Worm (Caenorhabditis elegans): ENCODE measurements around the gene F02A9.7.

Gene F02A9.7

ce11 chrIII:9103643-9104042 lies 28.2 kb upstream of the F02A9.7 start, which contains the start of gene dos-1:
TSS of gene dos-1 (plus strand) at chrIII:9103943.
- TF ChIP-seq ekl-4 (GFP tag; IDR thresholded peaks at IDR 0.05) = no peak
- no peak for TF ChIP-seq ztf-22 (GFP tag; optimal IDR thresholded peaks at IDR 0.05)
- TF ChIP-seq him-1 (tag; optimal IDR thresholded peaks at IDR 0.05) = no peak
- TF ChIP-seq F22D6.2 (tag; optimal IDR thresholded peaks at IDR 0.05) = no peak
- no peak for TF ChIP-seq unc-62 (GFP tag; optimal IDR thresholded peaks at IDR 0.05)
- no peak for TF ChIP-seq let-526 (GFP tag; IDR thresholded peaks at IDR 0.05)
- no peak for TF ChIP-seq nfyb-1 (GFP tag; IDR thresholded peaks at IDR 0.05)
- TF ChIP-seq hlh-12 (tag; optimal IDR thresholded peaks at IDR 0.05) = no peak
- TF ChIP-seq chd-7 (tag; optimal IDR thresholded peaks at IDR 0.05) = no peak
- TF ChIP-seq zfh-2 (GFP tag; conservative IDR thresholded peaks at IDR 0.05) = no peak
- TF ChIP-seq Y56A3A.18 (GFP tag; IDR thresholded peaks at IDR 0.05) = no peak
- TF ChIP-seq ztf-18 (tag; optimal IDR thresholded peaks at IDR 0.05) = no peak
- no peak for TF ChIP-seq sptf-2 (GFP tag; optimal IDR thresholded peaks at IDR 0.05)
- no peak for TF ChIP-seq B0261.1 (tag; optimal IDR thresholded peaks at IDR 0.05)
- TF ChIP-seq atf-7 (tag; optimal IDR thresholded peaks at IDR 0.05) = no peak
- no peak for TF ChIP-seq xnd-1 (tag; optimal IDR thresholded peaks at IDR 0.05)
- TF ChIP-seq K11D2.4 (GFP tag; IDR thresholded peaks at IDR 0.05) = no peak
- no peak for TF ChIP-seq hlh-26 (GFP tag; conservative IDR thresholded peaks at IDR 0.05)
- TF ChIP-seq athp-1 (tag; optimal IDR thresholded peaks at IDR 0.05) = no peak

ce11 chrIII:9101212-9101611 lies 25.8 kb upstream of the F02A9.7 start, which contains the start of gene ZK507.1:
TSS of gene ZK507.1 (minus strand) at chrIII:9101312.
- TF ChIP-seq tbp1 (GFP tag; optimal IDR thresholded peaks at IDR 0.05) (no peak), zfh-2 (GFP tag; conservative IDR thresholded peaks at IDR 0.05) (no peak), madf-3 (GFP tag; IDR thresholded peaks at IDR 0.05) (no peak), aptf-2 (GFP tag; conservative IDR thresholded peaks at IDR 0.05) (no peak), bed-2 (GFP tag; IDR thresholded peaks at IDR 0.05) (no peak)

- no peak for TF ChIP-seq F39B2.1 (GFP tag; IDR thresholded peaks at IDR 0.05)
- TF ChIP-seq snpc-3.4 (tag; optimal IDR thresholded peaks at IDR 0.05) = peak; percentile 32
- TF ChIP-seq ztf-6 (GFP tag; IDR thresholded peaks at IDR 0.05) = no peak
- no peak for TF ChIP-seq C06A6.2 (GFP tag; conservative IDR thresholded peaks at IDR 0.05)
- no peak for TF ChIP-seq attf-6 (GFP tag; IDR thresholded peaks at IDR 0.05)
- no peak for TF ChIP-seq cebp-1 (GFP tag; IDR thresholded peaks at IDR 0.05)
- TF ChIP-seq cebp-1 (tag; optimal IDR thresholded peaks at IDR 0.05) = no peak
- TF ChIP-seq bed-1 (GFP tag; IDR thresholded peaks at IDR 0.05) = no peak
- TF ChIP-seq ccch-3 (GFP tag; optimal IDR thresholded peaks at IDR 0.05) = no peak
- TF ChIP-seq egl-18 (GFP tag; IDR thresholded peaks at IDR 0.05) = no peak
- TF ChIP-seq xnd-1 (tag; optimal IDR thresholded peaks at IDR 0.05) = peak; percentile 30
- TF ChIP-seq hrde-1 (tag; optimal IDR thresholded peaks at IDR 0.05; ENCODE audit: borderline replicate concordance) = no peak
- peak; percentile 31 for TF ChIP-seq lin-54 (GFP tag; optimal IDR thresholded peaks at IDR 0.05)
- no peak for TF ChIP-seq nhr-120 (GFP tag; IDR thresholded peaks at IDR 0.05)
- no peak for TF ChIP-seq hmg-20 (GFP tag; IDR thresholded peaks at IDR 0.05)
- no peak for TF ChIP-seq ztf-18 (tag; optimal IDR thresholded peaks at IDR 0.05)
- peak; percentile 91 for TF ChIP-seq efl-1 (GFP tag; optimal IDR thresholded peaks at IDR 0.05)
- TF ChIP-seq ceh-40 (GFP tag; IDR thresholded peaks at IDR 0.05) = no peak
- no peak for TF ChIP-seq F49E8.2 (tag; optimal IDR thresholded peaks at IDR 0.05; ENCODE audit: insufficient read depth)
- TF ChIP-seq Y95B8A.8 (GFP tag; IDR thresholded peaks at IDR 0.05) = no peak
- peak; percentile 60; the same call in 1 of the 2 replicates for TF ChIP-seq D2030.7 (GFP tag; IDR thresholded peaks at IDR 0.05)
- no peak for TF ChIP-seq athp-1 (tag; optimal IDR thresholded peaks at IDR 0.05)
- TF ChIP-seq unc-130 (GFP tag; optimal IDR thresholded peaks at IDR 0.05) = no peak
- no peak for TF ChIP-seq attf-5 (GFP tag; optimal IDR thresholded peaks at IDR 0.05)
- TF ChIP-seq F55B11.4 (tag; optimal IDR thresholded peaks at IDR 0.05; ENCODE audit: borderline replicate concordance, insufficient read depth) = no peak
Observed at ce11 chrIII:9091392-9092291, 16.2 kb upstream of the F02A9.7 start, which contains the start of gene glp-1. TSS of gene glp-1 (plus strand) at chrIII:9092241.

Measured in whole organism, young adult.